Worm (Caenorhabditis elegans): Measurements from ENCODE around the gene npp-22.
A peak's percentile ranks its signal among the peaks of the same experiment; 100 is the strongest.

Gene npp-22

ce11 chrV:11716930-11717329 is 16.3 kb downstream of the npp-22 start:
- TF ChIP-seq bed-3 (GFP tag; optimal IDR thresholded peaks at IDR 0.05) (no peak), snpc-4 (tag; optimal IDR thresholded peaks at IDR 0.05) (no peak), flh-1 (GFP tag; optimal IDR thresholded peaks at IDR 0.05) (no peak), tbx-8 (GFP tag; optimal IDR thresholded peaks at IDR 0.05) (no peak), ham-2 (GFP tag; optimal IDR thresholded peaks at IDR 0.05) (no peak), unc-39 (tag; optimal IDR thresholded peaks at IDR 0.05) (no peak), lin-13 (tag; optimal IDR thresholded peaks at IDR 0.05) (no peak), mab-5 (tag; optimal IDR thresholded peaks at IDR 0.05) (no peak), ceh-43 (GFP tag; optimal IDR thresholded peaks at IDR 0.05) (no peak), lin-32 (GFP tag; optimal IDR thresholded peaks at IDR 0.05) (no peak), ces-1 (GFP tag; optimal IDR thresholded peaks at IDR 0.05) (no peak), mls-2 (tag; optimal IDR thresholded peaks at IDR 0.05) (no peak)

ce11 chrV:11715797-11716196 is 17.5 kb downstream of the npp-22 start, which contains the start of gene tre-3:
tre-3 (minus strand) TSS chrV:11715903.
- TF ChIP-seq ceh-83 (GFP tag; optimal IDR thresholded peaks at IDR 0.05) = no peak
- no peak for TF ChIP-seq mep-1 (tag; optimal IDR thresholded peaks at IDR 0.05)
- no peak for TF ChIP-seq cnd-1 (tag; optimal IDR thresholded peaks at IDR 0.05)
- no peak for TF ChIP-seq unc-120 (tag; optimal IDR thresholded peaks at IDR 0.05; ENCODE audit: poor library complexity, severe bottlenecking)
- no peak for TF ChIP-seq sptf-1 (tag; optimal IDR thresholded peaks at IDR 0.05)
- TF ChIP-seq nhr-237 (tag; optimal IDR thresholded peaks at IDR 0.05) = no peak
- TF ChIP-seq elt-1 (tag; optimal IDR thresholded peaks at IDR 0.05; ENCODE audit: borderline replicate concordance, insufficient read depth) = no peak
- TF ChIP-seq lin-32 (GFP tag; optimal IDR thresholded peaks at IDR 0.05) = no peak
- no peak for TF ChIP-seq ceh-39 (tag; optimal IDR thresholded peaks at IDR 0.05)
- no peak for TF ChIP-seq lin-13 (tag; optimal IDR thresholded peaks at IDR 0.05)
- TF ChIP-seq elt-3 (tag; optimal IDR thresholded peaks at IDR 0.05) = no peak
- no peak for TF ChIP-seq snpc-4 (tag; optimal IDR thresholded peaks at IDR 0.05)
- no peak for TF ChIP-seq nhr-76 (tag; optimal IDR thresholded peaks at IDR 0.05)
- TF ChIP-seq ztf-11 (tag; optimal IDR thresholded peaks at IDR 0.05) = no peak
- no peak for TF ChIP-seq bed-3 (GFP tag; optimal IDR thresholded peaks at IDR 0.05)
- TF ChIP-seq sem-2 (GFP tag; optimal IDR thresholded peaks at IDR 0.05) = no peak
- no peak for TF ChIP-seq lsy-2 (tag; optimal IDR thresholded peaks at IDR 0.05)

ce11 chrV:11711751-11712150 is 21.5 kb downstream of the npp-22 start:
- TF ChIP-seq unc-39 (tag; optimal IDR thresholded peaks at IDR 0.05) (no peak), ces-1 (GFP tag; optimal IDR thresholded peaks at IDR 0.05) (peak; percentile 50), elt-3 (tag; optimal IDR thresholded peaks at IDR 0.05) (no peak)

DNA sequence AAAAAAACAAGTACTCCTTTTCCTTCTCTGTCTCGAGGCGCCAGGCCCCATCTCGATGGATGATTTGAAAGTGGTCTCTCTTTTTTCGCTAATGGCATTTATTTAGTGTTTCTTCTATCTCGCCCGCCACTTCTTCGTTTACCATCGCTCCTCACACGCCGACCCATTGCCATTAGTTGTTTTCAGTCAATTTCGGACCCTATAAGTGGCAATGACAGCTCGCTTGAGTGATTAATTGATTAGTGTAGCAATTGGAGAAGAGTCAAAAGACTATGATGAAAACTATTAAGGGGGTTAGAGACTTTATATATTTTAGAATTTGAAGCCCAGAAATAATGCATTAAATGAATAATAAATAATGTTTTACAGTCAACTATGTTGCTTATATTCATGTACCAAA is 26.9 kb downstream of the npp-22 start:
- TF ChIP-seq nhr-12 (tag; optimal IDR thresholded peaks at IDR 0.05) (no peak), nhr-28 (tag; optimal IDR thresholded peaks at IDR 0.05) (no peak), blmp-1 (tag; optimal IDR thresholded peaks at IDR 0.05) (no peak), hlh-1 (tag; optimal IDR thresholded peaks at IDR 0.05) (no peak), lsy-2 (tag; optimal IDR thresholded peaks at IDR 0.05) (no peak), unc-62 (GFP tag; optimal IDR thresholded peaks at IDR 0.05) (no peak), nhr-2 (tag; optimal IDR thresholded peaks at IDR 0.05) (no peak), unc-39 (tag; optimal IDR thresholded peaks at IDR 0.05) (no peak), ham-2 (GFP tag; optimal IDR thresholded peaks at IDR 0.05) (no peak), ces-1 (GFP tag; optimal IDR thresholded peaks at IDR 0.05) (no peak), elt-1 (tag; optimal IDR thresholded peaks at IDR 0.05; ENCODE audit: borderline replicate concordance, insufficient read depth) (no peak), bed-3 (GFP tag; optimal IDR thresholded peaks at IDR 0.05) (no peak), zip-8 (tag; optimal IDR thresholded peaks at IDR 0.05) (no peak), tbx-8 (GFP tag; optimal IDR thresholded peaks at IDR 0.05) (no peak), flh-1 (GFP tag; optimal IDR thresholded peaks at IDR 0.05) (no peak), nhr-237 (tag; optimal IDR thresholded peaks at IDR 0.05) (no peak), lin-32 (GFP tag; optimal IDR thresholded peaks at IDR 0.05) (no peak), cnd-1 (tag; optimal IDR thresholded peaks at IDR 0.05) (no peak)

- TF ChIP-seq pha-4 (tag; optimal IDR thresholded peaks at IDR 0.05) = no peak
- TF ChIP-seq ham-2 (GFP tag; optimal IDR thresholded peaks at IDR 0.05) = no peak
- TF ChIP-seq lin-32 (GFP tag; optimal IDR thresholded peaks at IDR 0.05) = no peak
- TF ChIP-seq unc-39 (tag; optimal IDR thresholded peaks at IDR 0.05) = no peak
- no peak for TF ChIP-seq ces-1 (GFP tag; optimal IDR thresholded peaks at IDR 0.05)
- TF ChIP-seq cnd-1 (tag; optimal IDR thresholded peaks at IDR 0.05) = no peak
- TF ChIP-seq ceh-83 (GFP tag; optimal IDR thresholded peaks at IDR 0.05) = no peak
- no peak for TF ChIP-seq nhr-28 (tag; optimal IDR thresholded peaks at IDR 0.05)
- TF ChIP-seq M03D4.4 (tag; optimal IDR thresholded peaks at IDR 0.05) = no peak
- TF ChIP-seq blmp-1 (tag; optimal IDR thresholded peaks at IDR 0.05) = no peak
- TF ChIP-seq lsy-2 (tag; optimal IDR thresholded peaks at IDR 0.05) = no peak
- TF ChIP-seq mab-5 (tag; optimal IDR thresholded peaks at IDR 0.05) = no peak
- no peak for TF ChIP-seq drap-1 (GFP tag; optimal IDR thresholded peaks at IDR 0.05)
- no peak for TF ChIP-seq sptf-1 (tag; optimal IDR thresholded peaks at IDR 0.05)
- no peak for TF ChIP-seq zip-8 (tag; optimal IDR thresholded peaks at IDR 0.05)
- no peak for TF ChIP-seq ceh-43 (GFP tag; optimal IDR thresholded peaks at IDR 0.05)
- no peak for TF ChIP-seq elt-1 (tag; optimal IDR thresholded peaks at IDR 0.05; ENCODE audit: borderline replicate concordance, insufficient read depth)
- no peak for TF ChIP-seq ztf-11 (tag; optimal IDR thresholded peaks at IDR 0.05)
- no peak for TF ChIP-seq snpc-4 (tag; optimal IDR thresholded peaks at IDR 0.05)
- no peak for TF ChIP-seq mep-1 (tag; optimal IDR thresholded peaks at IDR 0.05)
These were observed 27.9 kb downstream of the npp-22 start, which contains the start of gene ceh-32 for ce11 chrV:11705399-11705798. ceh-32 (minus strand) TSS chrV:11705400.

Measured in whole organism, mixed stage, embryonic.